Worm (Caenorhabditis elegans) whole organism, L4/young adult: ENCODE results near the gene R160.6.

Experiments
- W03F9.2 ChIP-seq: fragments of 150-350 bp; optimal IDR thresholded peaks from 2 replicates; lab custom pipeline; 2014; ENCODE audit warnings: missing biosample characterization, missing genetic modification characterization
- dao-5 ChIP-seq: sonication (generic microtip); optimal IDR thresholded peaks from 2 replicates; lab custom pipeline; 2016; ENCODE audit warnings: missing genotype, missing genetic modification characterization, moderate library complexity, missing compliant biosample characterization
- him-1 ChIP-seq: sonication (generic microtip); optimal IDR thresholded peaks from 2 replicates; lab custom pipeline; 2016; ENCODE audit warnings: missing genotype, missing genetic modification reagents, missing genetic modification characterization, missing compliant biosample characterization

Gene R160.6

ce11 chrX:4373123-4373522, at the start of gene R160.6:
Gene R160.6, minus strand, starts transcription at chrX:4373223.
- TF ChIP-seq him-1 (tag; lab: Kevin White, UChicago) (no peak), W03F9.2 (tag; lab: Kevin White, UChicago) (no peak), dao-5 (tag; lab: Kevin White, UChicago) (no peak)

- TF ChIP-seq dao-5 (tag; lab: Kevin White, UChicago) (no peak), him-1 (tag; lab: Kevin White, UChicago) (no peak), W03F9.2 (tag; lab: Kevin White, UChicago) (no peak)
Measured at ce11 chrX:4418751-4419150, 45.7 kb upstream of the R160.6 start, which contains the start of gene dop-1. Gene dop-1, minus strand, starts transcription at chrX:4418851.

ce11 chrX:4415289-4415688, 42.3 kb upstream of the R160.6 start:
- TF ChIP-seq W03F9.2 (tag; lab: Kevin White, UChicago) = no peak
- no peak for TF ChIP-seq him-1 (tag; lab: Kevin White, UChicago)
- TF ChIP-seq dao-5 (tag; lab: Kevin White, UChicago) = no peak

- TF ChIP-seq him-1 (tag; lab: Kevin White, UChicago) (no peak), dao-5 (tag; lab: Kevin White, UChicago) (no peak), W03F9.2 (tag; lab: Kevin White, UChicago) (no peak)
Measured at ce11 chrX:4413206-4413605, 40.2 kb upstream of the R160.6 start.

- TF ChIP-seq him-1 (tag; lab: Kevin White, UChicago) = no peak
- TF ChIP-seq dao-5 (tag; lab: Kevin White, UChicago) = no peak
- no peak for TF ChIP-seq W03F9.2 (tag; lab: Kevin White, UChicago)
Measured at ce11 chrX:4410280-4410911, 37.4 kb upstream of the R160.6 start.

ce11 chrX:4409591-4410279, 36.7 kb upstream of the R160.6 start:
- peak; percentile 5 for TF ChIP-seq W03F9.2 (tag; lab: Kevin White, UChicago)
- TF ChIP-seq dao-5 (tag; lab: Kevin White, UChicago) = no peak

- no peak for TF ChIP-seq dao-5 (tag; lab: Kevin White, UChicago)
- no peak for TF ChIP-seq W03F9.2 (tag; lab: Kevin White, UChicago)
- no peak for TF ChIP-seq him-1 (tag; lab: Kevin White, UChicago)
Measured at ce11 chrX:4408466-4408865, 35.4 kb upstream of the R160.6 start.

ce11 chrX:4404717-4405116, 31.7 kb upstream of the R160.6 start:
- TF ChIP-seq dao-5 (tag; lab: Kevin White, UChicago) (no peak), him-1 (tag; lab: Kevin White, UChicago) (no peak), W03F9.2 (tag; lab: Kevin White, UChicago) (no peak)

- TF ChIP-seq him-1 (tag; lab: Kevin White, UChicago) (no peak), W03F9.2 (tag; lab: Kevin White, UChicago) (no peak), dao-5 (tag; lab: Kevin White, UChicago) (no peak)
Measured at ce11 chrX:4402854-4403253, 29.8 kb upstream of the R160.6 start, which contains the start of gene D1079.1. Gene D1079.1, plus strand, starts transcription at chrX:4403154.

- TF ChIP-seq dao-5 (tag; lab: Kevin White, UChicago) (no peak), W03F9.2 (tag; lab: Kevin White, UChicago) (no peak), him-1 (tag; lab: Kevin White, UChicago) (no peak)
Measured at ce11 chrX:4400296-4400695, 27.3 kb upstream of the R160.6 start.

ce11 chrX:4397460-4397859, 24.4 kb upstream of the R160.6 start:
- TF ChIP-seq W03F9.2 (tag; lab: Kevin White, UChicago) = no peak
- TF ChIP-seq him-1 (tag; lab: Kevin White, UChicago) = no peak
- no peak for TF ChIP-seq dao-5 (tag; lab: Kevin White, UChicago)

ce11 chrX:4395073-4395850, 22.2 kb upstream of the R160.6 start:
- peak; percentile 46 for TF ChIP-seq W03F9.2 (tag; lab: Kevin White, UChicago)
- no peak for TF ChIP-seq dao-5 (tag; lab: Kevin White, UChicago)
- TF ChIP-seq him-1 (tag; lab: Kevin White, UChicago) = peak; percentile 73

- TF ChIP-seq W03F9.2 (tag; lab: Kevin White, UChicago) (no peak), him-1 (tag; lab: Kevin White, UChicago) (no peak), dao-5 (tag; lab: Kevin White, UChicago) (no peak)
Measured at ce11 chrX:4391680-4392079, 18.7 kb upstream of the R160.6 start.
